Fruit fly (Drosophila melanogaster) whole organism, prepupa: ENCODE data around the gene Best4.

Experiments used
- Blimp-1 ChIP-seq: fragments of 200-800 bp; sonication (Bioruptor generic); optimal IDR thresholded peaks from 3 replicates; lab custom pipeline; 2017; ENCODE audit warnings: missing biosample characterization, missing genetic modification characterization, mild to moderate bottlenecking, moderate library complexity, missing genetic modification reagents
- CG10669 ChIP-seq: fragments of 200-800 bp; sonication (Bioruptor generic); optimal IDR thresholded peaks from 3 replicates; lab custom pipeline; 2018; ENCODE audit warnings: missing biosample characterization, mild to moderate bottlenecking, missing genetic modification characterization, moderate library complexity
- CG11762 ChIP-seq: fragments of 200-800 bp; sonication (Bioruptor generic); optimal IDR thresholded peaks from 3 replicates; lab custom pipeline; 2016; ENCODE audit warnings: missing biosample characterization, missing genetic modification characterization; ENCODE audit not compliant: insufficient read depth
- CG11902 ChIP-seq: fragments of 200-800 bp; sonication (Bioruptor generic); optimal IDR thresholded peaks from 3 replicates; lab custom pipeline; 2016; ENCODE audit warnings: missing biosample characterization, missing genetic modification characterization
- CG15336 ChIP-seq: fragments of 200-800 bp; sonication (Bioruptor generic); IDR thresholded peaks from 2 replicates; pipeline ENCODE4 v1.3.6; 2022; ENCODE audit warnings: missing biosample characterization, missing genetic modification characterization
- CG16779 ChIP-seq: fragments of 200-800 bp; sonication (Bioruptor generic); optimal IDR thresholded peaks from 3 replicates; lab custom pipeline; 2017; ENCODE audit warnings: missing biosample characterization, mild to moderate bottlenecking, missing genetic modification characterization
- CG3032 ChIP-seq: fragments of 200-800 bp; optimal IDR thresholded peaks from 2 replicates; lab custom pipeline; 2019; ENCODE audit warnings: missing biosample characterization, mild to moderate bottlenecking, missing genetic modification characterization, moderate library complexity
- CG32006 ChIP-seq: fragments of 200-800 bp; sonication (Bioruptor generic); optimal IDR thresholded peaks from 3 replicates; lab custom pipeline; 2017; ENCODE audit warnings: missing biosample characterization, mild to moderate bottlenecking, missing genetic modification characterization
- CG34406 ChIP-seq: fragments of 200-800 bp; sonication (Bioruptor generic); optimal IDR thresholded peaks from 3 replicates; lab custom pipeline; 2016; ENCODE audit warnings: missing biosample characterization, missing genetic modification characterization
- CG3919 ChIP-seq: fragments of 200-800 bp; sonication (Bioruptor generic); optimal IDR thresholded peaks from 3 replicates; lab custom pipeline; 2016; ENCODE audit warnings: missing biosample characterization, missing genetic modification characterization
- CG4318 ChIP-seq: fragments of 200-800 bp; sonication (Bioruptor generic); optimal IDR thresholded peaks from 3 replicates; lab custom pipeline; 2017; ENCODE audit warnings: missing biosample characterization, mild to moderate bottlenecking, missing genetic modification characterization
- CG6163 ChIP-seq: fragments of 200-800 bp; sonication (Bioruptor generic); IDR thresholded peaks from 3 replicates; pipeline ENCODE4 v1.3.6; 2022; ENCODE audit warnings: missing biosample characterization, missing genetic modification characterization
- CG6276 ChIP-seq: fragments of 200-800 bp; sonication (Bioruptor generic); optimal IDR thresholded peaks from 2 replicates; lab custom pipeline; 2017; ENCODE audit warnings: missing biosample characterization, mild to moderate bottlenecking, missing genetic modification characterization
- CG6792 ChIP-seq: fragments of 200-800 bp; sonication (Bioruptor generic); optimal IDR thresholded peaks from 3 replicates; lab custom pipeline; 2016; ENCODE audit warnings: missing biosample characterization, missing genetic modification characterization
- CG6808 ChIP-seq: fragments of 200-800 bp; sonication (Bioruptor generic); optimal IDR thresholded peaks from 3 replicates; lab custom pipeline; 2017; ENCODE audit warnings: missing biosample characterization, missing genetic modification characterization, mild to moderate bottlenecking, moderate library complexity, missing genetic modification reagents
- CG6854 ChIP-seq: fragments of 200-800 bp; sonication (Bioruptor generic); optimal IDR thresholded peaks from 2 replicates; lab custom pipeline; 2017; ENCODE audit warnings: missing biosample characterization, mild to moderate bottlenecking, missing genetic modification characterization
- CG7368 ChIP-seq: fragments of 200-800 bp; sonication (Bioruptor generic); optimal IDR thresholded peaks from 3 replicates; lab custom pipeline; 2016; ENCODE audit warnings: missing biosample characterization, missing genetic modification characterization
- CG9139 ChIP-seq: fragments of 200-800 bp; sonication (Bioruptor generic); optimal IDR thresholded peaks from 3 replicates; lab custom pipeline; 2017; ENCODE audit warnings: missing biosample characterization, mild to moderate bottlenecking, missing genetic modification characterization
- Eip78C ChIP-seq: fragments of 200-800 bp; sonication (Bioruptor generic); peaks from one replicate; lab custom pipeline; 2016; ENCODE audit warnings: missing biosample characterization, missing genetic modification characterization
- Ets21C ChIP-seq: fragments of 200-800 bp; sonication (Bioruptor generic); optimal IDR thresholded peaks from 3 replicates; lab custom pipeline; 2016; ENCODE audit warnings: missing biosample characterization, missing genetic modification characterization
- Ets96B ChIP-seq: fragments of 200-800 bp; optimal IDR thresholded peaks from 2 replicates; lab custom pipeline; 2019; ENCODE audit warnings: missing biosample characterization, mild to moderate bottlenecking, missing genetic modification characterization, moderate library complexity
- Gug ChIP-seq: fragments of 200-800 bp; sonication (Bioruptor generic); IDR thresholded peaks from 2 replicates; pipeline ENCODE4 v1.3.6; 2022; ENCODE audit warnings: missing biosample characterization, missing genetic modification characterization
- Hr38 ChIP-seq: sonication (Bioruptor generic); optimal IDR thresholded peaks from 2 replicates; lab custom pipeline; 2016; ENCODE audit warnings: missing biosample characterization, missing genetic modification characterization
- Hr39 ChIP-seq: fragments of 200-800 bp; sonication (Bioruptor generic); optimal IDR thresholded peaks from 2 replicates; lab custom pipeline; 2016; ENCODE audit warnings: missing biosample characterization, missing genetic modification characterization
- Hr4 ChIP-seq: fragments of 200-800 bp; sonication (Bioruptor generic); optimal IDR thresholded peaks from 3 replicates; lab custom pipeline; 2016; ENCODE audit warnings: missing biosample characterization, missing genetic modification characterization
- OdsH ChIP-seq: fragments of 200-800 bp; sonication (Bioruptor generic); optimal IDR thresholded peaks from 3 replicates; lab custom pipeline; 2016; ENCODE audit warnings: missing biosample characterization, missing genetic modification characterization
- Sox102F ChIP-seq: fragments of 200-800 bp; sonication (Bioruptor generic); optimal IDR thresholded peaks from 2 replicates; lab custom pipeline; 2016; ENCODE audit warnings: missing biosample characterization, mild to moderate bottlenecking, missing genetic modification characterization
- Sox14 ChIP-seq: fragments of 200-800 bp; sonication (Bioruptor generic); optimal IDR thresholded peaks from 3 replicates; lab custom pipeline; 2016; ENCODE audit warnings: missing biosample characterization, missing genetic modification characterization
- Sox15 ChIP-seq: fragments of 200-800 bp; sonication (Bioruptor generic); optimal IDR thresholded peaks from 3 replicates; lab custom pipeline; 2016; ENCODE audit warnings: missing biosample characterization, missing genetic modification characterization
- achi ChIP-seq: fragments of 200-800 bp; sonication (Bioruptor generic); optimal IDR thresholded peaks from 3 replicates; lab custom pipeline; 2016; ENCODE audit warnings: missing biosample characterization, missing genetic modification characterization
- cyc ChIP-seq: fragments of 200-800 bp; sonication (Bioruptor generic); optimal IDR thresholded peaks from 3 replicates; lab custom pipeline; 2016; ENCODE audit warnings: missing biosample characterization, missing genetic modification characterization
- dac ChIP-seq: fragments of 200-800 bp; sonication (Bioruptor generic); optimal IDR thresholded peaks from 2 replicates; lab custom pipeline; 2017; ENCODE audit warnings: missing biosample characterization, mild to moderate bottlenecking, missing genetic modification characterization
- esn ChIP-seq: fragments of 200-800 bp; sonication (Bioruptor generic); optimal IDR thresholded peaks from 2 replicates; lab custom pipeline; 2016; ENCODE audit warnings: missing biosample characterization, mild to moderate bottlenecking, missing genetic modification characterization, moderate library complexity
- fd59A ChIP-seq: fragments of 200-800 bp; sonication (Bioruptor generic); optimal IDR thresholded peaks from 2 replicates; lab custom pipeline; 2017; ENCODE audit warnings: missing biosample characterization, mild to moderate bottlenecking, missing genetic modification characterization, missing genetic modification reagents
- fd85E ChIP-seq: fragments of 200-800 bp; sonication (Bioruptor generic); optimal IDR thresholded peaks from 3 replicates; lab custom pipeline; 2016; ENCODE audit warnings: missing biosample characterization, missing genetic modification characterization
- fkh ChIP-seq: fragments of 200-800 bp; sonication (Bioruptor generic); optimal IDR thresholded peaks from 3 replicates; lab custom pipeline; 2017; ENCODE audit warnings: missing biosample characterization, mild to moderate bottlenecking, missing genetic modification characterization, moderate library complexity
- lz ChIP-seq: fragments of 200-800 bp; sonication (Bioruptor generic); optimal IDR thresholded peaks from 3 replicates; lab custom pipeline; 2016; ENCODE audit warnings: missing biosample characterization, missing genetic modification characterization
- net ChIP-seq: fragments of 200-800 bp; sonication (Bioruptor generic); optimal IDR thresholded peaks from 3 replicates; lab custom pipeline; 2016; ENCODE audit warnings: missing biosample characterization, missing genetic modification characterization
- pdm3 ChIP-seq: fragments of 200-800 bp; sonication (Bioruptor generic); optimal IDR thresholded peaks from 3 replicates; lab custom pipeline; 2016; ENCODE audit warnings: missing biosample characterization, missing genetic modification characterization
- salr ChIP-seq, 2 experiments: fragments of 200-800 bp; sonication (Bioruptor generic); optimal IDR thresholded peaks; 3 replicates each; lab custom pipeline; 2016 to 2018; ENCODE audit warnings: missing biosample characterization in 2 of 2, missing genetic modification characterization in 2 of 2, mild to moderate bottlenecking in 1 of 2
- spab ChIP-seq: fragments of 200-800 bp; sonication (Bioruptor generic); optimal IDR thresholded peaks from 2 replicates; lab custom pipeline; 2017; ENCODE audit warnings: missing biosample characterization, mild to moderate bottlenecking, missing genetic modification characterization, missing genetic modification reagents
- ss ChIP-seq, 2 experiments: fragments of 200-800 bp; sonication (Bioruptor generic); optimal IDR thresholded peaks; 2 replicates in 1 of 2; 3 replicates in 1 of 2; lab custom pipeline; 2017 to 2018; ENCODE audit warnings: mild to moderate bottlenecking in 2 of 2, missing biosample characterization in 2 of 2, missing genetic modification characterization in 2 of 2, moderate library complexity in 1 of 2
- svp ChIP-seq: fragments of 200-800 bp; sonication (Bioruptor generic); peaks from one replicate; lab custom pipeline; 2016; ENCODE audit warnings: missing biosample characterization, missing genetic modification characterization
- vri ChIP-seq: fragments of 200-800 bp; sonication (Bioruptor generic); optimal IDR thresholded peaks from 3 replicates; lab custom pipeline; 2016; ENCODE audit warnings: missing biosample characterization, mild to moderate bottlenecking, missing genetic modification characterization

Best4 gene

dm6 chr3L:15261067-15261506 lies 37.7 kb upstream of the Best4 start (continued):
- TF ChIP-seq CG11762 (GFP tag; lab: Kevin White, UChicago) (peak; percentile 78), Gug (peak; percentile 59), Sox15 (peak; percentile 85), Ets96B (tag; lab: Kevin White, UChicago) (peak; percentile 91), CG9139 (GFP tag; lab: Kevin White, UChicago) (peak; percentile 83), ss (GFP tag; optimal IDR thresholded peaks at IDR 0.05; lab: Kevin White, UChicago) (peak; percentile 90 to 92), CG6854 (peak; percentile 88), CG34406 (GFP tag; lab: Kevin White, UChicago) (peak; percentile 92), cyc (GFP tag; lab: Kevin White, UChicago) (peak; percentile 79), Sox102F (GFP tag; lab: Kevin White, UChicago) (peak; percentile 76), Hr39 (GFP tag; lab: Kevin White, UChicago) (peak; percentile 80), CG10669 (GFP tag; lab: Kevin White, UChicago) (peak; percentile 91), CG6163 (GFP tag; lab: Robert Waterston, UW) (peak; percentile 80), CG4318 (peak; percentile 77), CG15336 (GFP tag; lab: Robert Waterston, UW) (peak; percentile 93), CG6792 (GFP tag; lab: Kevin White, UChicago) (peak; percentile 82), Blimp-1 (GFP tag; lab: Kevin White, UChicago) (peak; percentile 78), lz (peak; percentile 79), CG3032 (tag; lab: Kevin White, UChicago) (peak; percentile 91), Hr38 (GFP tag; lab: Kevin White, UChicago) (no peak), fd85E (GFP tag; lab: Kevin White, UChicago) (peak; percentile 39), vri (peak; percentile 52), CG11902 (GFP tag; lab: Kevin White, UChicago) (peak; percentile 86), svp (GFP tag; lab: Kevin White, UChicago) (peak; percentile 90), spab (GFP tag; lab: Kevin White, UChicago) (peak; percentile 75), CG16779 (tag; lab: Kevin White, UChicago) (peak; percentile 56)
- TF ChIP-seq, all 60 proteins: peak for 58

dm6 chr3L:15262050-15262449 lies 36.7 kb upstream of the Best4 start:
- TF ChIP-seq CG11762 (GFP tag; lab: Kevin White, UChicago) (no peak), fkh (GFP tag; lab: Kevin White, UChicago) (no peak), salr (GFP tag; optimal IDR thresholded peaks at IDR 0.05; lab: Kevin White, UChicago) (no peak), CG10669 (GFP tag; lab: Kevin White, UChicago) (no peak), CG6792 (GFP tag; lab: Kevin White, UChicago) (no peak), CG32006 (GFP tag; lab: Kevin White, UChicago) (no peak), fd59A (GFP tag; lab: Kevin White, UChicago) (no peak), Hr38 (GFP tag; lab: Kevin White, UChicago) (no peak), dac (GFP tag; lab: Kevin White, UChicago) (no peak), Ets21C (GFP tag; lab: Kevin White, UChicago) (no peak), CG7368 (GFP tag; lab: Kevin White, UChicago) (no peak), OdsH (no peak), lz (no peak), CG15336 (GFP tag; lab: Robert Waterston, UW) (no peak), esn (no peak)

- TF ChIP-seq Eip78C (GFP tag; lab: Kevin White, UChicago) (peak; percentile 87), CG3032 (tag; lab: Kevin White, UChicago) (peak; percentile 86), CG6163 (GFP tag; lab: Robert Waterston, UW) (peak; percentile 40; the same call in 2 of the 3 replicates), Sox14 (GFP tag; lab: Kevin White, UChicago) (no peak), CG6276 (GFP tag; lab: Kevin White, UChicago) (peak; percentile 49), ss (GFP tag; optimal IDR thresholded peaks at IDR 0.05; lab: Kevin White, UChicago) (peak; percentile 42 to 66), vri (no peak), CG6854 (no peak), Gug (no peak), CG4318 (peak; percentile 70), net (GFP tag; lab: Kevin White, UChicago) (peak; percentile 37), salr (GFP tag; optimal IDR thresholded peaks at IDR 0.05; lab: Kevin White, UChicago) (peak in 1 of 2 experiments; percentile 54), CG34406 (GFP tag; lab: Kevin White, UChicago) (peak; percentile 54), Hr38 (GFP tag; lab: Kevin White, UChicago) (no peak), CG3919 (GFP tag; lab: Kevin White, UChicago) (peak; percentile 68), Hr4 (GFP tag; lab: Kevin White, UChicago) (peak; percentile 31), fkh (GFP tag; lab: Kevin White, UChicago) (no peak), Sox102F (GFP tag; lab: Kevin White, UChicago) (no peak), pdm3 (GFP tag; lab: Kevin White, UChicago) (peak; percentile 4), CG6808 (GFP tag; lab: Kevin White, UChicago) (peak; percentile 80), achi (peak; percentile 61)
These were observed 34.3 kb upstream of the Best4 start for dm6 chr3L:15264247-15265028.
